Worm (Caenorhabditis elegans): Measurements from ENCODE around the gene sup-37.

DNA sequence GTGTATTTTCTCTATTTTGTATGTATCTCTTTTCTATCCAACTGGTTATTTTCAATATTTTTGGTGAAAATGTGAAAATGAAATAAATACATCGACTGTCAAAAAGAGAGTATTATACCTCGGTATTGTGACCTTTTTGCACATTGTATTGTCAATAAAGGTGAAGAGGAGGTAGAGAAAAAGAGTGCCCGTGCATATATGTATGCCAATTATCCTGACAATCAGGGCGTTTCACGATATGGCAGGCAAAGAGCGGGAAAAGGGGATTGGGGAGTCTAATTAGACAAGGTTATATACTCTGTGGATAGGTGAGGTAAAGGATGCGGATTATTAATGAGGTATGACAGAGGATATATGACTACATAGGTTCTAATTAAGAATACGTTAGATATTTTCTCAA, 10.5 kb downstream of the sup-37 start:
- TF ChIP-seq him-1 (tag; optimal IDR thresholded peaks at IDR 0.05): no peak
- no peak for TF ChIP-seq dao-5 (tag; optimal IDR thresholded peaks at IDR 0.05)
